Fruit fly (Drosophila melanogaster): ENCODE results near the gene CG17327.

CG17327 gene

dm6 chr3R:12960227-12960626, 37.3 kb downstream of the CG17327 start:
- TF ChIP-seq CG8478 (optimal IDR thresholded peaks at IDR 0.05) (no peak), EcR (GFP tag; optimal IDR thresholded peaks at IDR 0.05) (no peak), pan (optimal IDR thresholded peaks at IDR 0.05) (no peak), usp (GFP tag; optimal IDR thresholded peaks at IDR 0.05) (no peak), psq (optimal IDR thresholded peaks at IDR 0.05) (no peak)

dm6 chr3R:12957388-12957787, 40.1 kb downstream of the CG17327 start:
- TF ChIP-seq EcR (GFP tag; optimal IDR thresholded peaks at IDR 0.05) (no peak), usp (GFP tag; optimal IDR thresholded peaks at IDR 0.05) (no peak), Dll (optimal IDR thresholded peaks at IDR 0.05) (no peak), psq (optimal IDR thresholded peaks at IDR 0.05) (no peak), CG8478 (optimal IDR thresholded peaks at IDR 0.05) (no peak), pan (optimal IDR thresholded peaks at IDR 0.05) (no peak)
